Worm (Caenorhabditis elegans) whole organism, midembryonic: Measurements from ENCODE around the gene haf-7.
A peak's percentile ranks its signal among the peaks of the same experiment; 100 is the strongest.

Source experiments
- T22C8.4 ChIP-seq: fragments of 200-800 bp; sonication (Bioruptor generic); IDR thresholded peaks from 2 replicates; pipeline ENCODE4 v1.3.6; 2022; ENCODE audit warnings: missing genetic modification characterization, missing compliant biosample characterization
- cog-1 ChIP-seq: sonication (generic microtip); optimal IDR thresholded peaks from 2 replicates; lab custom pipeline; 2016; ENCODE audit warnings: missing genetic modification characterization, missing compliant biosample characterization
- flt-1 ChIP-seq: fragments of 200-800 bp; sonication (Bioruptor generic); IDR thresholded peaks from 2 replicates; pipeline ENCODE4 v1.3.6; 2022; ENCODE audit warnings: missing genetic modification characterization, missing compliant biosample characterization
- klf-2 ChIP-seq: fragments of 200-800 bp; sonication (Bioruptor generic); conservative IDR thresholded peaks from 2 replicates; pipeline ENCODE4 v1.3.6; 2022; ENCODE audit warnings: missing genetic modification reagents, missing genetic modification characterization, missing compliant biosample characterization
- med-1 ChIP-seq: sonication (generic microtip); optimal IDR thresholded peaks from 2 replicates; lab custom pipeline; 2017; ENCODE audit warnings: missing genetic modification characterization, mild to moderate bottlenecking, missing compliant biosample characterization, antibody characterized with exemption, missing genetic modification reagents; ENCODE audit not compliant: insufficient read depth
- ref-1 ChIP-seq: fragments of 200-800 bp; sonication (Bioruptor generic); conservative IDR thresholded peaks from 2 replicates; pipeline ENCODE4 v1.3.6; 2022; ENCODE audit warnings: missing genetic modification reagents, missing genetic modification characterization, missing compliant biosample characterization
- tab-1 ChIP-seq: fragments of 200-800 bp; sonication (Bioruptor generic); IDR thresholded peaks from 2 replicates; pipeline ENCODE4 v1.3.6; 2022; ENCODE audit warnings: missing genetic modification characterization, missing compliant biosample characterization
- ztf-23 ChIP-seq: fragments of 200-800 bp; sonication (Bioruptor generic); IDR thresholded peaks from 2 replicates; pipeline ENCODE4 v1.3.6; 2022; ENCODE audit warnings: missing genetic modification reagents, missing genetic modification characterization, missing compliant biosample characterization
- ztf-29 ChIP-seq: fragments of 200-800 bp; sonication (Bioruptor generic); IDR thresholded peaks from 2 replicates; pipeline ENCODE4 v1.3.6; 2022; ENCODE audit warnings: missing genetic modification reagents, missing genetic modification characterization, missing compliant biosample characterization

The haf-7 gene

DNA sequence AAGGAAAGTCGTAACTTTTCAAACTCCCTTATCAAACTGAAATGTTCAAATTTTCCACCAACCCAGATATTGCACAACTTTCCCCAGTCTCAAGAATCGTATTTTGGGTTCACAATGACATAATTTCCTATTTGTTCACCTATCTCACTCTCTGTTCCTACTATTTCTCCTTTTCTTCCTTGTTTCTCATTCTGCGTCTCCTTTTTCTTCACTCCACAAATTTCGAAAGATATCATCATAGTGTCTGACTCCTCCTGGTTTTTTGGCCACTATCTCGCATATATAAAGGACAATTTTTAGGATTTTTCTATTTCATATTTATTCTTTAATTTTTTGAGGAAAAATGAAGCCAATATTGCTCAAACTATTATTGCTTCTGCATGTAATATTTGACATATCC is at the start of gene haf-7:
Gene haf-7, plus strand, starts transcription at position 211 of the 400 bp plus-strand sequence.
- TF ChIP-seq tab-1 (GFP tag; lab: Robert Waterston, UW) (no peak), cog-1 (tag; lab: Kevin White, UChicago) (peak; percentile 21)

DNA sequence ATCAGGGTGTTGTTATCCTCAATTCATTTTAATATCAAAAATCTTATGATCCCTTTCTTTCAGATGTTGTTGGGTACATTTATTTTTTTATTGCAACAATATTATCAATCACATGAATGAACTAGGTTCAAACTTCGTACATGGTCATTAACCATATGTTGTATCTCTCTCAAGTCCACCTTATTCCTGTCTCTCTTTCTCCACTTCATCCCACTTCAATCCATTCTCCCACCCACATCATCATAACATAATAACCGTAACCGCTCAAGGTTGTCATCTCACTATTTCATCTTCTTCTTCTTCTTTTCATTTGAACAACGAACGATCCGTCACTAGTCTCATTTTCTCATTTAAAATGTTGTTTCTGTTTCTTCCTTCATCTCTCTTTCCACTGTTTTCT is 47.6 kb upstream of the haf-7 start:
- no peak for TF ChIP-seq tab-1 (GFP tag; lab: Robert Waterston, UW)
- no peak for TF ChIP-seq ztf-23 (GFP tag; lab: Robert Waterston, UW)
- TF ChIP-seq T22C8.4 (GFP tag; lab: Robert Waterston, UW) = no peak
- no peak for TF ChIP-seq ref-1
- TF ChIP-seq klf-2 (GFP tag; lab: Robert Waterston, UW) = no peak
- no peak for TF ChIP-seq med-1
- TF ChIP-seq ztf-29 (GFP tag; lab: Robert Waterston, UW) = no peak
- no peak for TF ChIP-seq cog-1 (tag; lab: Kevin White, UChicago)
- no peak for TF ChIP-seq flt-1

DNA sequence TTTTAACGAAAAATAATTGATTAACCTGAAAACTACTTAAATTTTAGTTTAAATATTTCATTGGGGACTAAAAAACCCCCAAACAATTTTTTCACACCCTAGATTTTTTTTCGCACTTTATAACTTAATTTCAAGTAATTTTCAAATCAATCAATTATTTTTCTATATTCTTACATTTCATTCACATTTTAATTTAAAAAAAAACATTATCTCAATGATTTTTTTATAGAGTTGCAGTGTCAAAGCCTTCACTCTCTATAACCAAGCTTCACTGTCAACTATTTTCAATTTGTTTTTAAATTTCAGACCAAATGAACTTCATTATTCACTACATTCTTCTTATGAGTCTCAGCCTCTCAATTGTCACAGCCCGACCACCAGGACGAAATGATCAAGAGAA is 46.5 kb upstream of the haf-7 start, which contains the start of gene Y50E8A.1:
Gene Y50E8A.1, plus strand, starts transcription at position 301 of the 400 bp plus-strand sequence.
- TF ChIP-seq T22C8.4 (GFP tag; lab: Robert Waterston, UW) = no peak
- no peak for TF ChIP-seq ref-1
- TF ChIP-seq med-1 = no peak
- TF ChIP-seq flt-1 = no peak
- no peak for TF ChIP-seq klf-2 (GFP tag; lab: Robert Waterston, UW)
- no peak for TF ChIP-seq ztf-29 (GFP tag; lab: Robert Waterston, UW)

DNA sequence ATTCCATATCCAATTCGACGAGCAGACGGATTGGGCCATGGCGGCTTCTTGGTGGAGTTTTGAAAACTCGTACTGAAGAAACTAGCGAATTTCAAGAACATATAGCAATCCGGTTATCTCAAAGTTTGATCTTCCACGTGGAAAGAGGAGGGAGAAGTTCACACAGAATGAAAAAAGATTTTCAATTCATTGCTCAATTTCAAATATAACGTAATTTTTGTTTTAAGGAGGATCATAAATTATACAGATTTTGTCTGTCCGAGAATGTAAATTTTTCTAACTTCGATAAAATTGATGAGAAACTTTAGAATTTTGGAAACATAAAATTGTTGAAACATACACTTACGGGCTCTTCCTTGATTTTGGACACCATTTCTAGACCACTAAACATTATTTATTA is 44.3 kb upstream of the haf-7 start, which contains the start of gene Y50E8A.2:
Gene Y50E8A.2, minus strand, starts transcription at position 101 of the 400 bp plus-strand sequence.
- TF ChIP-seq med-1 (no peak), ref-1 (no peak), T22C8.4 (GFP tag; lab: Robert Waterston, UW) (no peak), klf-2 (GFP tag; lab: Robert Waterston, UW) (no peak), ztf-23 (GFP tag; lab: Robert Waterston, UW) (no peak), cog-1 (tag; lab: Kevin White, UChicago) (no peak), ztf-29 (GFP tag; lab: Robert Waterston, UW) (no peak), flt-1 (no peak), tab-1 (GFP tag; lab: Robert Waterston, UW) (no peak)

DNA sequence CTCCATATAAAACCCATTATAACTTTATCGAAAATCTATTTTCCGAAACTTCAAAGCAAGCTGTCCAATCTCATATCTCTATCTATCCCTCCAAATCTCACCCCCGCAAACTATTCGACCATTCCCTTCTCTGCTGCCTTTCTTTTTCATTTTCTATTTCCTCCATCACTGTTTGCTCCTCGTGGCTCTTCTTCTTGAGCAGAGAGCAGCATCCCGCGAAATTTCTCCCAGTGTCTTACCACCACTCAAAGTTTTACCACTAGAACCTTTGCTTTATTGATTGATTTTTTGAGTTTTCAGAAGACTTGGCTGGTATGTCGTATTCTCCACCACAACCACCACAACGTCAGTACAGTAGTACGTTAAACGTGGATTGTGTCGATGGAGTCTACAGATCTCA is 43.7 kb upstream of the haf-7 start, which contains the start of gene oig-3:
Gene oig-3, plus strand, starts transcription at position 301 of the 400 bp plus-strand sequence.
- no peak for TF ChIP-seq tab-1 (GFP tag; lab: Robert Waterston, UW)
- no peak for TF ChIP-seq med-1
- no peak for TF ChIP-seq flt-1
- no peak for TF ChIP-seq T22C8.4 (GFP tag; lab: Robert Waterston, UW)
- no peak for TF ChIP-seq ztf-29 (GFP tag; lab: Robert Waterston, UW)
- no peak for TF ChIP-seq ref-1
- no peak for TF ChIP-seq ztf-23 (GFP tag; lab: Robert Waterston, UW)
- no peak for TF ChIP-seq klf-2 (GFP tag; lab: Robert Waterston, UW)
- no peak for TF ChIP-seq cog-1 (tag; lab: Kevin White, UChicago)

DNA sequence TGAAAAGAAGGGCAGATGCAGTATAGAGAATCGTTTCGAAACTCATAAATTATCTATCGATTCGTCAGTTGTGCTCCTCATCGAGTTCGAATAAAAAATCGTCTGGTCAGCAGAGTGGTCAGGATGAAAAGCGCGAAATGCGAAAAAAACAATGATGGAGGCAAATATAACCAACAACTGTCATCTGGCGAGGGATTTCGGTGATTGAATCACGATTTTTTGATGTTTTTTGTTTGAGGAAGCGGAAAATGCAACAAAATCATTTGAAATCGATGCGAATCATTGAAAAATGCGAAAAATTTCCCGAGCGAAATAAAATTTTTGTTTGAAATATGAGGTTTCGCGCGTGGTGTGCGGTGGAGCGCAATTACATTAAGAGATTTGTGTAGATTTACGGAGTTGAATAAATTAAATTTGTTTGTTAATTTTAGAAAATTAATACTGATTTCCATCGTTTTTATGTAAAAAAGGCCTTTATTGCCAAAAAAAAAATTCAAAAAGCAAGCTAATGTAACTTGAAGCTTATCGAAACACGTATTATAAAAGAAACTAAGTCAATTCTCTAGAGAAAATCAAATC is 38.8 kb upstream of the haf-7 start, which contains the start of gene unc-61:
Gene unc-61, minus strand, starts transcription at position 51 of the 579 bp plus-strand sequence.
- TF ChIP-seq flt-1 = no peak
- no peak for TF ChIP-seq ref-1
- no peak for TF ChIP-seq cog-1 (tag; lab: Kevin White, UChicago)
- TF ChIP-seq ztf-23 (GFP tag; lab: Robert Waterston, UW) = no peak
- TF ChIP-seq klf-2 (GFP tag; lab: Robert Waterston, UW) = no peak

DNA sequence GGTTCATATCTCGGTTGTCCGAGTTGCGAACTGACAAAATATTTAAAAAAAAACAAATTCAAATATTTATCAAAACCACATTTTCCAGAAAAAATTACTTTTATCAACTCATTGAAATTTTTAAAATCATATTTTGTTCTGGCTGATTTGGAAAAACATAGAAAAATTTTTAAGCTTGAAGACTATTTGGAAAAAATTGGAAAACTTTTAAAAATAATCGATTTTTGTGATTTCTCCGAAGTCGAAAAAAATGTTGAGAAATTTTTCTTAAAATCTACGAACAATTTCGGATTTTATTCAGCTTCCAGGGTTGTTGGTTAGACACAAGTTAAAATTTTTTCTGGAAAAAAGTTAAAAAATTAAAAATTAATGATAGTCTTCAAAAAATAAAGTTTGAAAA is 36.2 kb upstream of the haf-7 start, which contains the start of gene Y50E8A.5:
Gene Y50E8A.5, minus strand, starts transcription at position 101 of the 400 bp plus-strand sequence.
- TF ChIP-seq cog-1 (tag; lab: Kevin White, UChicago) (no peak), T22C8.4 (GFP tag; lab: Robert Waterston, UW) (no peak), tab-1 (GFP tag; lab: Robert Waterston, UW) (no peak), ztf-23 (GFP tag; lab: Robert Waterston, UW) (no peak), flt-1 (no peak), ref-1 (no peak), med-1 (no peak), klf-2 (GFP tag; lab: Robert Waterston, UW) (no peak), ztf-29 (GFP tag; lab: Robert Waterston, UW) (no peak)

DNA sequence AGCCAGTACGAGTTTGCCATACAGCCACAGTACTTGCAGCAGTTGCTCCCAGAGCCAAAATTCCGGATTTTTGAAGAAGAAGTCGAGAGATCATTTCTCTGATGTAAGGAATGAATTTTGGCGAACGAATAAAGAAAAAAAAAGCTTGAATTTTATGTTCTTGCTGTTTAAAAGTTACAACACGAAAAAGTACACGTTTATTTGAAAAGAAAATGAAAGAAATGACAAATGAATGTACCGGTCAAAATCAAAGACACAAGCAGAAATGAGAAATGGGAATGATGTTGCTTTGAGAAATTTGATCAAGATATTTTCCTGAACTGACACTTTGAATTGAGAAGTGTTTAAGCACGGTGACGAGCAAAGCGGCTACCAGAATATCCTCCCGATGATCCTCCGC is 31.8 kb upstream of the haf-7 start, which contains the start of gene Y50E8A.6:
Gene Y50E8A.6, minus strand, starts transcription at position 101 of the 400 bp plus-strand sequence.
- TF ChIP-seq cog-1 (tag; lab: Kevin White, UChicago) = no peak
- no peak for TF ChIP-seq T22C8.4 (GFP tag; lab: Robert Waterston, UW)
- TF ChIP-seq flt-1 = no peak

DNA sequence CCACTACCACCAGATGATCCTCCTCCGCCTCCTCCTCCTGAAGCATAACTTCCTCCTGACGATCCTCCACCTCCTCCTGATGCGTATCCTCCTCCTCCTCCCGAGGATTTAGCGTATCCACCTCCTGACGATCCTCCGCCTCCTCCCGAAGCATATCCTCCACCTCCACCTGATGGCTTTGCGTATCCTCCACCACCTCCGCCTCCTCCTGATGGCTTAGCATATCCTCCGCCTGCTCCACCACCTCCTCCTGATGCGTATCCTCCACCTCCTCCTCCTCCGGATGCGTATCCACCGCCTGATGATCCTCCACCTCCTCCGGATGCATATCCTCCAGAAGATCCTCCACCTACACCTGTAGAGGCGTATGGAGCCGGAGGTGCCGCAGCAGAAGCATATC is 28.2 kb upstream of the haf-7 start:
- TF ChIP-seq ztf-23 (GFP tag; lab: Robert Waterston, UW) = no peak
- TF ChIP-seq T22C8.4 (GFP tag; lab: Robert Waterston, UW) = no peak
- no peak for TF ChIP-seq ref-1
- TF ChIP-seq cog-1 (tag; lab: Kevin White, UChicago) = no peak
- TF ChIP-seq tab-1 (GFP tag; lab: Robert Waterston, UW) = peak; percentile 67; the same call in 1 of the 2 replicates
- 0 out of 2 replicates have a peak, but pooled peaks have one; percentile 11 for TF ChIP-seq klf-2 (GFP tag; lab: Robert Waterston, UW)
- TF ChIP-seq ztf-29 (GFP tag; lab: Robert Waterston, UW) = no peak
- no peak for TF ChIP-seq flt-1
- TF ChIP-seq med-1 = no peak

DNA sequence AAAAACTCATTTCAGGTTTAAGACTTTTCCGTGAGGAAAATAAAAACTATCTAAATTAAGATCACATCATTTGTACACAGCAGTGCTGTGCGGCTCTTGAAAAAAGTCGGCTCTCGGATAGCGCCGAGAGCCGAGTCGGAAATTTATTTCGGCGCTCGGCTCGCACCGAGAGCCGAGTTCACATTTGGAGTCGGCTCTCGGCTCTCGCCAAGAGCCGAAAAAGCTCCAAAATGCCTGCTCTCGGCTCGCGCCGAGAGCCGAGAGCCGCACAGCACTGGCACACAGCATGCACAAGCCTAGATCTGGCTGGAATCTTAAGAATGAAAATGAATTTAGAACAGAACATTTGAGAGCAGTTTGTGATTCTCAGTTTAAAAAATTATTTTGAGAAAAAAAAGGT is 26.1 kb upstream of the haf-7 start:
- TF ChIP-seq klf-2 (GFP tag; lab: Robert Waterston, UW) (no peak), flt-1 (no peak), tab-1 (GFP tag; lab: Robert Waterston, UW) (no peak), T22C8.4 (GFP tag; lab: Robert Waterston, UW) (no peak), ref-1 (no peak), med-1 (no peak)
